Worm (Caenorhabditis elegans): ENCODE measurements around the gene R07E5.5.
"Not testable (repeated sequence)": the region's sequence is repeated elsewhere in the genome, so short reads cannot be mapped to it uniquely, and the experiment has no call there.

R07E5.5 gene

DNA sequence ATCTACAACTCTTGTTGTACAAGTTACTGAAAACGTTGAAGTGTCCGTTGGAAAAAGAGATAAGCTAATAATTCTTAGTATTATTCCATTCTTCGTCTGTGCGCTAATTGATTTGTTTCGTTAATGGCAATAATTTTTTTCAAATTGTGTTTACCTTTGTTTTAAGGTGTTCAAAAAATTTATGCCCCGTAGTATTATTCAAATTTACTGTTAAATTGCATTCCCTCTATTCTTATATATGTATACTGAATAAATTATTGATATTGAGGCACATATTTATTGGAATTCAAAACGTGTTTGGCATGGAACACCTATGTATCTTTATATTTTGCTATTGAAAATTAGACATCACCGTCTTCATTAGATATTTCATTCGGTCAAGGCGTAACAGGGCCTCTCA lies 22.4 kb upstream of the R07E5.5 start, which contains the start of gene pals-26:
TSS of gene pals-26 (plus strand) at position 301 of the 400 bp plus-strand sequence.
- TF ChIP-seq pros-1 (tag; optimal IDR thresholded peaks at IDR 0.05) = no peak
- TF ChIP-seq ceh-31 (tag; optimal IDR thresholded peaks at IDR 0.05) = no peak
- TF ChIP-seq elt-2 (tag; optimal IDR thresholded peaks at IDR 0.05) = no peak
- no peak for TF ChIP-seq madf-2 (tag; optimal IDR thresholded peaks at IDR 0.05)
- no peak for TF ChIP-seq nhr-232 (tag; optimal IDR thresholded peaks at IDR 0.05)
- no peak for TF ChIP-seq unc-42 (tag; optimal IDR thresholded peaks at IDR 0.05)
- no peak for TF ChIP-seq C08G9.2 (tag; optimal IDR thresholded peaks at IDR 0.05)
- no peak for TF ChIP-seq hlh-13 (GFP tag; optimal IDR thresholded peaks at IDR 0.05)
- TF ChIP-seq syd-9 (tag; optimal IDR thresholded peaks at IDR 0.05) = no peak
- no peak for TF ChIP-seq ahr-1 (tag; optimal IDR thresholded peaks at IDR 0.05)
- no peak for TF ChIP-seq C38D4.7 (GFP tag; optimal IDR thresholded peaks at IDR 0.05)

DNA sequence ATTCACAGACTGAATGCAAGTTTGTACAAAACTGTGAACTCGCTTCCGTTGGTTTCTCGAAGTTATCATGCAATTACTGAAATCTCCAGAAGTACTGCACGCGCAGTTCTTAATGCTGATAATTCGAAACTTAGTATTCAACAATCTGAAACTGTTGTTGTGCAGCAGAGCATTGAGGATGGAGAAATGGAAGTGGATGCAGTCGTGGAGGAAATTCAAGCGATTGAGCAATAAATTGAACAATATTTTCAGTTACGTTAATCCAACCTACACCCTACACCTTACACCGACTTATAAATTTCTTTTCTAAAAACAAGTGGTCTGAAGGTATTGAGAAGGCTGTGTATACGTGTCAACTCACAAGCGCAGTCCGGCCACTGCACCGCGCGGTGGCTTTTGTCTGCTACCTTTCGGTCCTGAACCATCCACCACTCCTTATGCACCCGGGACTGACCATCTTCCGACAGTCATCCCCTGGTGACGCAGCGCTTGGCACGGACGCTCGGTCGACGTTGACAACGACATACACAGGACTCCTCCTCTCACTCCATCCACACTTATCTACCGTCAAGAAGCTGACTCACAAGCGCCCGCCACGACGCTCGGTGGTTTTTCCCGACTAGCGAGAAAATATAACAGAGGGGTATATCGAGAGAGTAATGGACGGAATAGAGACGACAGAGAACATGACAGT lies 18.5 kb upstream of the R07E5.5 start:
- peak; percentile 41 for TF ChIP-seq elt-2 (tag; optimal IDR thresholded peaks at IDR 0.05)
- TF ChIP-seq ceh-34 (tag; optimal IDR thresholded peaks at IDR 0.05) = peak; percentile 56
- peak; percentile 68 for TF ChIP-seq C38D4.7 (GFP tag; optimal IDR thresholded peaks at IDR 0.05)
- peak; percentile 54 for TF ChIP-seq che-1 (tag; optimal IDR thresholded peaks at IDR 0.05)
- TF ChIP-seq hlh-6 (tag; optimal IDR thresholded peaks at IDR 0.05) = peak; percentile 4
- TF ChIP-seq madf-2 (tag; optimal IDR thresholded peaks at IDR 0.05) = peak; percentile 69
- TF ChIP-seq rnt-1 (tag; optimal IDR thresholded peaks at IDR 0.05) = peak; percentile 15
- peak; percentile 52 for TF ChIP-seq Y22D7AL.16 (tag; optimal IDR thresholded peaks at IDR 0.05)
- peak; percentile 51 for TF ChIP-seq tbx-2 (tag; optimal IDR thresholded peaks at IDR 0.05)
- TF ChIP-seq C08G9.2 (tag; optimal IDR thresholded peaks at IDR 0.05) = peak; percentile 43
- peak; percentile 28 for TF ChIP-seq ceh-48 (tag; optimal IDR thresholded peaks at IDR 0.05)
- peak; percentile 39 for TF ChIP-seq ceh-24 (tag; optimal IDR thresholded peaks at IDR 0.05)
- TF ChIP-seq nfya-1 (tag; optimal IDR thresholded peaks at IDR 0.05) = peak; percentile 44
- peak; percentile 54 for TF ChIP-seq sox-4 (tag; optimal IDR thresholded peaks at IDR 0.05)
- peak; percentile 87 for TF ChIP-seq ceh-18 (tag; optimal IDR thresholded peaks at IDR 0.05)
- TF ChIP-seq fkh-6 (tag; optimal IDR thresholded peaks at IDR 0.05) = peak; percentile 63
- peak; percentile 12 for TF ChIP-seq dmd-4 (tag; optimal IDR thresholded peaks at IDR 0.05; ENCODE audit: borderline replicate concordance)
- peak; percentile 6 for TF ChIP-seq ets-4 (tag; optimal IDR thresholded peaks at IDR 0.05)
- peak; percentile 47 for TF ChIP-seq ref-2 (tag; optimal IDR thresholded peaks at IDR 0.05)
- peak; percentile 67 for TF ChIP-seq T23F11.4 (GFP tag; optimal IDR thresholded peaks at IDR 0.05)
- peak; percentile 10 for TF ChIP-seq hlh-8 (tag; optimal IDR thresholded peaks at IDR 0.05)
- peak; percentile 10 for TF ChIP-seq zip-5 (tag; optimal IDR thresholded peaks at IDR 0.05)
- peak; percentile 70 for TF ChIP-seq ceh-31 (tag; optimal IDR thresholded peaks at IDR 0.05)
- peak; percentile 77 for TF ChIP-seq pha-2 (tag; optimal IDR thresholded peaks at IDR 0.05)
- TF ChIP-seq F13H6.1 (tag; optimal IDR thresholded peaks at IDR 0.05) = peak; percentile 34
- TF ChIP-seq lin-11 (tag; optimal IDR thresholded peaks at IDR 0.05) = peak; percentile 32
- TF ChIP-seq ceh-2 (tag; optimal IDR thresholded peaks at IDR 0.05) = peak; percentile 7
- peak; percentile 55; the same call in 1 of the 2 replicates for TF ChIP-seq unc-3 (GFP tag; conservative IDR thresholded peaks at IDR 0.05)
- TF ChIP-seq unc-3 (tag; optimal IDR thresholded peaks at IDR 0.05) = not testable (repeated sequence)
- peak; percentile 28 for TF ChIP-seq K09A11.1 (tag; optimal IDR thresholded peaks at IDR 0.05; ENCODE audit: insufficient read depth)
- TF ChIP-seq ceh-14 (tag; optimal IDR thresholded peaks at IDR 0.05) = peak; percentile 39
- TF ChIP-seq K02D7.2 (tag; optimal IDR thresholded peaks at IDR 0.05) = peak; percentile 55
- TF ChIP-seq hlh-15 (tag; optimal IDR thresholded peaks at IDR 0.05) = peak; percentile 18
- TF ChIP-seq nhr-232 (tag; optimal IDR thresholded peaks at IDR 0.05) = peak; percentile 55
- peak; percentile 31 for TF ChIP-seq ttx-3 (tag; optimal IDR thresholded peaks at IDR 0.05)
- peak; percentile 48 for TF ChIP-seq fax-1 (tag; optimal IDR thresholded peaks at IDR 0.05)
- peak; percentile 37 for TF ChIP-seq ceh-19 (GFP tag; optimal IDR thresholded peaks at IDR 0.05)
- TF ChIP-seq ceh-45 (GFP tag; IDR thresholded peaks at IDR 0.05) = peak; percentile 69; the same call in 1 of the 2 replicates
- peak; percentile 60 for TF ChIP-seq gmeb-2 (tag; optimal IDR thresholded peaks at IDR 0.05)
- peak; percentile 40 for TF ChIP-seq sdc-2 (tag; optimal IDR thresholded peaks at IDR 0.05)
- peak; percentile 43 for TF ChIP-seq ahr-1 (tag; optimal IDR thresholded peaks at IDR 0.05)
- peak; percentile 62 for TF ChIP-seq syd-9 (tag; optimal IDR thresholded peaks at IDR 0.05)
- peak; percentile 39 for TF ChIP-seq pat-9 (tag; optimal IDR thresholded peaks at IDR 0.05)
- TF ChIP-seq sox-2 (GFP tag; IDR thresholded peaks at IDR 0.05) = peak; percentile 69

All from whole organism, late embryonic.